Fruit fly (Drosophila melanogaster) whole organism: Measurements from ENCODE around the gene CG10317.

Source experiments
- Dll ChIP-seq: fragments of >200 bp; optimal IDR thresholded peaks from 2 replicates; lab custom pipeline; 2017
- EcR ChIP-seq, 2 experiments: fragments of >200 bp; optimal IDR thresholded peaks; 2 replicates each; lab custom pipeline; 2017; ENCODE audit warnings: missing biosample characterization in 2 of 2, missing genetic modification characterization in 2 of 2, missing genetic modification reagents in 2 of 2
- pan ChIP-seq: fragments of >200 bp; optimal IDR thresholded peaks from 2 replicates; lab custom pipeline; 2017
- usp ChIP-seq: fragments of >200 bp; optimal IDR thresholded peaks from 2 replicates; lab custom pipeline; 2017; ENCODE audit warnings: missing biosample characterization, missing genetic modification characterization, mixed read lengths

dm6 chr3R:16387039-16387438 is 16.7 kb upstream of the CG10317 start:
- TF ChIP-seq EcR (GFP tag; optimal IDR thresholded peaks at IDR 0.05; lab: Kevin White, UChicago) (no peak), usp (no peak), Dll (lab: Kevin White, UChicago) (no peak), pan (lab: Kevin White, UChicago) (no peak)
